Fruit fly (Drosophila melanogaster) whole organism: ENCODE results near the gene Indy.

ENCODE experiments used
- CG8478 ChIP-seq: fragments of >200 bp; optimal IDR thresholded peaks from 2 replicates; lab custom pipeline; 2018; ENCODE audit warnings: inconsistent platforms
- Dll ChIP-seq: fragments of >200 bp; optimal IDR thresholded peaks from 2 replicates; lab custom pipeline; 2017
- psq ChIP-seq: fragments of >200 bp; optimal IDR thresholded peaks from 2 replicates; lab custom pipeline; 2017
- usp ChIP-seq: fragments of >200 bp; optimal IDR thresholded peaks from 2 replicates; lab custom pipeline; 2017; ENCODE audit warnings: missing biosample characterization, missing genetic modification characterization, mixed read lengths

dm6 chr3L:18846272-18846741 lies 240 bp upstream of the Indy start:
- TF ChIP-seq psq (lab: Kevin White, UChicago) (no peak), CG8478 (lab: Kevin White, UChicago) (no peak), Dll (lab: Kevin White, UChicago) (no peak), usp (GFP tag; lab: Kevin White, UChicago) (no peak)
